Worm (Caenorhabditis elegans) whole organism, L4 larva: ENCODE measurements around the gene C50F4.10.

ENCODE experiments used
- ZK546.5 ChIP-seq, 2 experiments: sonication (generic microtip); optimal IDR thresholded peaks; 2 replicates each; lab custom pipeline; 2017; ENCODE audit warnings: missing biosample characterization in 2 of 2, missing genetic modification characterization in 2 of 2
- ceh-28 ChIP-seq: fragments of 150-350 bp; optimal IDR thresholded peaks from 2 replicates; lab custom pipeline; 2014; ENCODE audit warnings: missing biosample characterization, missing genetic modification reagents, missing genetic modification characterization
- fkh-10 ChIP-seq: fragments of 150-350 bp; optimal IDR thresholded peaks from 2 replicates; lab custom pipeline; 2014; ENCODE audit warnings: missing biosample characterization, missing genetic modification reagents, missing genetic modification characterization
- nhr-25 ChIP-seq: sonication (generic microtip); optimal IDR thresholded peaks from 2 replicates; lab custom pipeline; 2017; ENCODE audit warnings: missing genetic modification characterization, mild to moderate bottlenecking, missing compliant biosample characterization, antibody characterized with exemption, moderate library complexity, borderline replicate concordance; ENCODE audit not compliant: insufficient read depth
- nhr-76 ChIP-seq: fragments of 150-350 bp; optimal IDR thresholded peaks from 2 replicates; lab custom pipeline; 2014; ENCODE audit warnings: missing biosample characterization, missing genetic modification characterization
- pqm-1 ChIP-seq: sonication (generic microtip); optimal IDR thresholded peaks from 2 replicates; lab custom pipeline; 2017; ENCODE audit warnings: missing biosample characterization, missing genetic modification characterization
- spr-3 ChIP-seq: fragments of 200-800 bp; sonication (Bioruptor generic); optimal IDR thresholded peaks from 2 replicates; lab custom pipeline; 2018; ENCODE audit warnings: mild to moderate bottlenecking, missing genetic modification characterization, missing compliant biosample characterization
- zip-2 ChIP-seq: fragments of 150-350 bp; optimal IDR thresholded peaks from 2 replicates; lab custom pipeline; 2014; ENCODE audit warnings: missing biosample characterization, missing genetic modification characterization

DNA sequence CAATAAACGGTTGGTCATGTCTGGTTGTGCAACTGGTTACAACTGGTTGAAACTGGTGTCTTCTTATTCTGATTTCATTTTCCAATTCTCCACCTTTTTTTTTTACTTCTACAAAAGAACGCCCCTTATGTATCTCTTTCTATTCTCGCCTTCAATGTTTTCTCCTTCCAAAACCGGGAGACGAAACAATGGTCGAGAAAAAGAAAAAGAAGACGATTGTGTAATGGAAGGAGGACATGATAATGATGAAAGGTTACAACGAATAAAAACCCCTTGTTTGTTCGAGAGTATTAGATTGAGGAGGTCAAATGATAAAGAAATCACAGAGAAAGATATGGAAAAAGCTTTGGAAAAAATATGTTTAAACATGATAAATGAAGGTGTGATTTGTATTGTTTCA is 12.5 kb downstream of the C50F4.10 start, which contains the start of gene C50F4.8:
- TF ChIP-seq nhr-76 (tag; lab: Kevin White, UChicago) (no peak), nhr-25 (tag; lab: Kevin White, UChicago) (no peak), ceh-28 (no peak), fkh-10 (GFP tag; lab: Kevin White, UChicago) (no peak), pqm-1 (tag; lab: Kevin White, UChicago) (no peak), ZK546.5 (tag; optimal IDR thresholded peaks at IDR 0.05; lab: Kevin White, UChicago) (no peak), spr-3 (GFP tag; lab: Kevin White, UChicago) (no peak), zip-2 (tag; lab: Kevin White, UChicago) (no peak)
